Worm (Caenorhabditis elegans) whole organism, mixed stage, embryonic: ENCODE results near the gene unc-84.

Experiments used
- M03D4.4 ChIP-seq: sonication (generic microtip); optimal IDR thresholded peaks from 2 replicates; lab custom pipeline; 2017; ENCODE audit warnings: mild to moderate bottlenecking, missing genetic modification characterization, missing compliant biosample characterization
- nhr-28 ChIP-seq: fragments of 150-350 bp; optimal IDR thresholded peaks from 2 replicates; lab custom pipeline; 2014; ENCODE audit warnings: missing biosample characterization, missing genetic modification characterization

DNA sequence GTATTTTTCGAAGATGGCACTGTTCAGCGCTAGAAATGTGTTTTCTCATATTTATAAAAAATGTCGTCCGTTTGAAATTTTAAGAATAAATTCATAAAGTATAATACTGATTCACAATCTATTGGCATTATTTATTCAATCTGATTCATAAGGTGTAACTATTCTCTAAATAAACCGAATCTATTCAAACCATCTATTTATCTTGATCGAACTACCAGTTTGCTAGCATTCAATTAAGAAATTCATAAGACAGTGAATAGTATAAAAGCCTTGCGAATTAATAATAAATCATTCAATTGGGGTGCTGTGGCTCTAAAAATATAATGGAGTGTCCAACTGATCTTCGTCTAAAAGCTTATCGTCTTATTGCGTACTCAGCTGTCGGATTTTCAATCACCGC is 6.6 kb downstream of the unc-84 start, which contains the start of gene col-44:
- TF ChIP-seq nhr-28 = no peak
- no peak for TF ChIP-seq M03D4.4 (tag; lab: Kevin White, UChicago)
